Fruit fly (Drosophila melanogaster) whole organism, embryonic: ENCODE data around the gene CG7766.
A peak's percentile ranks its signal among the peaks of the same experiment; 100 is the strongest.

Source experiments
- ATbp ChIP-seq: fragments of 200-800 bp; sonication (Bioruptor generic); optimal IDR thresholded peaks from 2 replicates; lab custom pipeline; 2017; ENCODE audit warnings: missing biosample characterization, mild to moderate bottlenecking, missing genetic modification characterization, missing genetic modification reagents
- CG10321 ChIP-seq: fragments of 200-800 bp; sonication (Bioruptor generic); IDR thresholded peaks from 2 replicates; pipeline ENCODE4 v1.3.6; 2022; ENCODE audit warnings: missing biosample characterization, missing genetic modification characterization
- CG10462 ChIP-seq: fragments of 200-800 bp; sonication (Bioruptor generic); optimal IDR thresholded peaks from 2 replicates; lab custom pipeline; 2016; ENCODE audit warnings: missing biosample characterization, missing genetic modification characterization
- CG11560 ChIP-seq: fragments of 200-800 bp; sonication (Bioruptor generic); IDR thresholded peaks from 3 replicates; pipeline ENCODE4 v1.3.6; 2022; ENCODE audit warnings: missing biosample characterization, missing genetic modification characterization
- CG11723 ChIP-seq: fragments of 200-800 bp; sonication (Bioruptor generic); optimal IDR thresholded peaks from 2 replicates; lab custom pipeline; 2017; ENCODE audit warnings: missing biosample characterization, mild to moderate bottlenecking, missing genetic modification characterization
- CG12104 ChIP-seq: fragments of 200-800 bp; sonication (Bioruptor generic); optimal IDR thresholded peaks from 3 replicates; lab custom pipeline; 2016; ENCODE audit warnings: missing biosample characterization, missing genetic modification characterization
- CG12236 ChIP-seq: fragments of 200-800 bp; sonication (Bioruptor generic); optimal IDR thresholded peaks from 2 replicates; lab custom pipeline; 2016; ENCODE audit warnings: missing biosample characterization, missing genetic modification characterization
- CG13123 ChIP-seq: fragments of 200-800 bp; sonication (Bioruptor generic); optimal IDR thresholded peaks from 2 replicates; lab custom pipeline; 2016; ENCODE audit warnings: missing biosample characterization, missing genetic modification characterization
- CG14441 ChIP-seq: fragments of 200-800 bp; sonication (Bioruptor generic); IDR thresholded peaks from 2 replicates; pipeline ENCODE4 v1.3.6; 2022; ENCODE audit warnings: missing biosample characterization, missing genetic modification characterization
- CG14860 ChIP-seq: fragments of 200-800 bp; sonication (Bioruptor generic); IDR thresholded peaks from 3 replicates; pipeline ENCODE4 v1.3.6; 2022; ENCODE audit warnings: missing biosample characterization, missing genetic modification characterization; ENCODE audit not compliant: partially characterized antibody
- CG1647 ChIP-seq: fragments of 200-800 bp; sonication (Bioruptor generic); optimal IDR thresholded peaks from 3 replicates; lab custom pipeline; 2016; ENCODE audit warnings: missing biosample characterization, missing genetic modification characterization
- CG17328 ChIP-seq: fragments of 200-800 bp; sonication (Bioruptor generic); IDR thresholded peaks from 2 replicates; pipeline ENCODE4 v1.3.6; 2022; ENCODE audit warnings: missing biosample characterization, missing genetic modification characterization
- CG17385 ChIP-seq: fragments of 200-800 bp; sonication (Bioruptor generic); optimal IDR thresholded peaks from 3 replicates; lab custom pipeline; 2018; ENCODE audit warnings: missing biosample characterization, mild to moderate bottlenecking, missing genetic modification characterization
- CG17802 ChIP-seq: fragments of 200-800 bp; sonication (Bioruptor generic); optimal IDR thresholded peaks from 2 replicates; lab custom pipeline; 2018; ENCODE audit warnings: missing biosample characterization, mild to moderate bottlenecking, missing genetic modification characterization, moderate library complexity
- CG2678 ChIP-seq: fragments of 200-800 bp; sonication (Bioruptor generic); optimal IDR thresholded peaks from 3 replicates; lab custom pipeline; 2019; ENCODE audit warnings: missing biosample characterization, mild to moderate bottlenecking, missing genetic modification characterization, moderate library complexity
- CG3838 ChIP-seq: fragments of 200-800 bp; sonication (Bioruptor generic); optimal IDR thresholded peaks from 3 replicates; lab custom pipeline; 2016; ENCODE audit warnings: missing biosample characterization, missing genetic modification characterization
- CG3995 ChIP-seq: fragments of 200-800 bp; sonication (Bioruptor generic); optimal IDR thresholded peaks from 3 replicates; lab custom pipeline; 2016; ENCODE audit warnings: missing biosample characterization, missing genetic modification characterization
- CG4282 ChIP-seq: fragments of 200-800 bp; sonication (Bioruptor generic); optimal IDR thresholded peaks from 2 replicates; lab custom pipeline; 2016; ENCODE audit warnings: missing biosample characterization, missing genetic modification characterization
- CG4854 ChIP-seq: fragments of 200-800 bp; sonication (Bioruptor generic); optimal IDR thresholded peaks from 2 replicates; lab custom pipeline; 2016; ENCODE audit warnings: missing biosample characterization, missing genetic modification characterization, inconsistent platforms
- CG7357 ChIP-seq: fragments of 200-800 bp; sonication (Bioruptor generic); IDR thresholded peaks from 3 replicates; pipeline ENCODE4 v1.3.6; 2022; ENCODE audit warnings: missing biosample characterization, missing genetic modification characterization
- CG7556 ChIP-seq: fragments of 200-800 bp; sonication (Bioruptor generic); optimal IDR thresholded peaks from 2 replicates; lab custom pipeline; 2017; ENCODE audit warnings: missing biosample characterization, mild to moderate bottlenecking, missing genetic modification characterization
- CG7786 ChIP-seq: fragments of 200-800 bp; sonication (Bioruptor generic); optimal IDR thresholded peaks from 2 replicates; lab custom pipeline; 2016; ENCODE audit warnings: missing biosample characterization, missing genetic modification characterization
- CG8944 ChIP-seq: fragments of 200-800 bp; sonication (Bioruptor generic); optimal IDR thresholded peaks from 3 replicates; lab custom pipeline; 2016; ENCODE audit warnings: missing biosample characterization, missing genetic modification characterization
- Dad ChIP-seq: fragments of 200-800 bp; sonication (Bioruptor generic); optimal IDR thresholded peaks from 3 replicates; lab custom pipeline; 2016; ENCODE audit warnings: missing biosample characterization, missing genetic modification characterization
- E2f1 ChIP-seq: fragments of 200-800 bp; sonication (Bioruptor generic); IDR thresholded peaks from 2 replicates; pipeline ENCODE4 v1.3.6; 2022; ENCODE audit warnings: missing biosample characterization, missing genetic modification characterization
- Fer3 ChIP-seq: fragments of 200-800 bp; sonication (Bioruptor generic); optimal IDR thresholded peaks from 2 replicates; lab custom pipeline; 2018; ENCODE audit warnings: missing biosample characterization, mild to moderate bottlenecking, missing genetic modification characterization, moderate library complexity
- Hand ChIP-seq: fragments of 200-800 bp; sonication (Bioruptor generic); optimal IDR thresholded peaks from 2 replicates; lab custom pipeline; 2017; ENCODE audit warnings: mild to moderate bottlenecking, missing biosample characterization, missing genetic modification reagents, missing genetic modification characterization
- Hr51 ChIP-seq, 2 experiments: fragments of 200-800 bp; sonication (Bioruptor generic); optimal IDR thresholded peaks; 2 replicates in 1 of 2; 3 replicates in 1 of 2; lab custom pipeline; 2016 to 2018; ENCODE audit warnings: missing biosample characterization in 2 of 2, missing genetic modification characterization in 2 of 2, mild to moderate bottlenecking in 1 of 2, moderate library complexity in 1 of 2
- Hsf ChIP-seq: fragments of 200-800 bp; sonication (Bioruptor generic); optimal IDR thresholded peaks from 3 replicates; lab custom pipeline; 2016; ENCODE audit warnings: missing biosample characterization, missing genetic modification characterization
- MTF-1 ChIP-seq: fragments of 200-800 bp; sonication (Bioruptor generic); optimal IDR thresholded peaks from 2 replicates; lab custom pipeline; 2018; ENCODE audit warnings: missing biosample characterization, mild to moderate bottlenecking, missing genetic modification characterization, borderline replicate concordance
- Mrtf ChIP-seq: fragments of 200-800 bp; sonication (Bioruptor generic); IDR thresholded peaks from 3 replicates; pipeline ENCODE4 v1.3.6; 2022; ENCODE audit warnings: missing biosample characterization, missing genetic modification characterization
- Oli ChIP-seq: fragments of 200-800 bp; sonication (Bioruptor generic); optimal IDR thresholded peaks from 2 replicates; lab custom pipeline; 2018; ENCODE audit warnings: missing biosample characterization, mild to moderate bottlenecking, missing genetic modification characterization, moderate library complexity
- Pdp1 ChIP-seq, 2 experiments: fragments of 200-800 bp; sonication (Bioruptor generic); optimal IDR thresholded peaks; 3 replicates each; lab custom pipeline; 2016; ENCODE audit warnings: missing biosample characterization in 2 of 2, missing genetic modification characterization in 2 of 2, mild to moderate bottlenecking in 1 of 2, moderate library complexity in 1 of 2
- abd-A ChIP-seq: fragments of 200-800 bp; sonication (Bioruptor generic); optimal IDR thresholded peaks from 3 replicates; lab custom pipeline; 2019; ENCODE audit warnings: missing biosample characterization, mild to moderate bottlenecking, missing genetic modification characterization, moderate library complexity
- amos ChIP-seq: fragments of 200-800 bp; sonication (Bioruptor generic); IDR thresholded peaks from 2 replicates; pipeline ENCODE4 v1.3.6; 2022; ENCODE audit warnings: missing biosample characterization, missing genetic modification characterization; ENCODE audit not compliant: partially characterized antibody
- ase ChIP-seq: fragments of 200-800 bp; sonication (Bioruptor generic); IDR thresholded peaks from 3 replicates; pipeline ENCODE4 v1.3.6; 2022; ENCODE audit warnings: missing biosample characterization, missing genetic modification characterization
- ci ChIP-seq: fragments of 200-800 bp; sonication (Bioruptor generic); IDR thresholded peaks from 3 replicates; pipeline ENCODE4 v1.3.6; 2022; ENCODE audit warnings: missing biosample characterization, missing genetic modification characterization
- croc ChIP-seq: fragments of 200-800 bp; sonication (Bioruptor generic); conservative IDR thresholded peaks from 3 replicates; pipeline ENCODE4 v1.3.6; 2022; ENCODE audit warnings: missing biosample characterization, missing genetic modification characterization
- da ChIP-seq: fragments of 200-800 bp; sonication (Bioruptor generic); optimal IDR thresholded peaks from 2 replicates; lab custom pipeline; 2016; ENCODE audit warnings: missing biosample characterization, missing genetic modification characterization
- dati ChIP-seq: fragments of 200-800 bp; sonication (Bioruptor generic); IDR thresholded peaks from 2 replicates; pipeline ENCODE4 v1.3.6; 2022; ENCODE audit warnings: missing biosample characterization, missing genetic modification characterization
- fd96Cb ChIP-seq: fragments of 200-800 bp; sonication (Bioruptor generic); optimal IDR thresholded peaks from 2 replicates; lab custom pipeline; 2018; ENCODE audit warnings: missing biosample characterization, mild to moderate bottlenecking, missing genetic modification characterization, moderate library complexity
- her ChIP-seq: fragments of 200-800 bp; sonication (Bioruptor generic); optimal IDR thresholded peaks from 2 replicates; lab custom pipeline; 2016; ENCODE audit warnings: missing biosample characterization, missing genetic modification characterization
- hth ChIP-seq: fragments of >200 bp; optimal IDR thresholded peaks from 2 replicates; lab custom pipeline; 2017; ENCODE audit warnings: inconsistent platforms
- kay ChIP-seq: fragments of 200-800 bp; sonication (Bioruptor generic); optimal IDR thresholded peaks from 2 replicates; lab custom pipeline; 2016; ENCODE audit warnings: missing biosample characterization, missing genetic modification characterization
- mld ChIP-seq: fragments of 200-800 bp; sonication (Bioruptor generic); IDR thresholded peaks from 3 replicates; pipeline ENCODE4 v1.3.6; 2022; ENCODE audit warnings: missing biosample characterization, missing genetic modification characterization; ENCODE audit not compliant: partially characterized antibody
- rib ChIP-seq: fragments of 200-800 bp; sonication (Bioruptor generic); IDR thresholded peaks from 2 replicates; pipeline ENCODE4 v1.3.6; 2022; ENCODE audit warnings: missing biosample characterization, missing genetic modification characterization
- salm ChIP-seq: fragments of 200-800 bp; sonication (Bioruptor generic); optimal IDR thresholded peaks from 2 replicates; lab custom pipeline; 2018; ENCODE audit warnings: missing biosample characterization, mild to moderate bottlenecking, missing genetic modification characterization
- tin ChIP-seq: fragments of 200-800 bp; sonication (Bioruptor generic); optimal IDR thresholded peaks from 3 replicates; lab custom pipeline; 2016; ENCODE audit warnings: missing biosample characterization, missing genetic modification characterization
- tna ChIP-seq: fragments of 200-800 bp; sonication (Bioruptor generic); IDR thresholded peaks from 2 replicates; pipeline ENCODE4 v1.3.6; 2022; ENCODE audit warnings: missing biosample characterization, missing genetic modification characterization; ENCODE audit not compliant: partially characterized antibody
- yki ChIP-seq: fragments of >200 bp; optimal IDR thresholded peaks from 3 replicates; lab custom pipeline; 2018

CG7766 gene

DNA sequence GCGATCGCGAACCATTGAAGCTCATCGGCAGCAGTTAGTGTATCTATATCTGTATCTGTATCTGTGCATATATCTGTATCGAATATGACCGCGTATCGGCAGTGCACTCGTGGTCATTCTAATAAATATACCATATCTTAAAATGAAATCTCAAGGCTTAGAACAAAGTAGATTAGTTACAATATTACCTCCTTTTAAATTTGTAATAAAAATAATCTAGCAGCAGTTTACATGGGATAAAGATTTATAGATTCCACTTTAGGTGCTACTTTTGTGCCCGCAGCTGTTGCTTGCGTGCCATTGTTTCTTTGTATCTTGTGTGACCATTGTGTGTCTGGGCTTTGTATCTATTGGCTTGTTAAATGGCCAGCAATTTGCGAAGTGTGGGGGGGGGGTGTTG is 43.5 kb downstream of the CG7766 start (continued):
- TF ChIP-seq CG7556 (peak; percentile 66), CG12236 (GFP tag; lab: Kevin White, UChicago) (peak; percentile 34), hth (lab: Kevin White, UChicago) (no peak), CG13123 (GFP tag; lab: Kevin White, UChicago) (peak; percentile 11), CG4282 (GFP tag; lab: Kevin White, UChicago) (no peak), her (GFP tag; lab: Kevin White, UChicago) (no peak), CG7357 (GFP tag; lab: Robert Waterston, UW) (0 out of 3 replicates have a peak, but pooled peaks have one; percentile 41), CG14860 (GFP tag; lab: Robert Waterston, UW) (no peak), amos (no peak), CG14441 (GFP tag; lab: Robert Waterston, UW) (peak; percentile 75), Hand (GFP tag; lab: Kevin White, UChicago) (no peak), mld (GFP tag; lab: Robert Waterston, UW) (no peak), CG3995 (GFP tag; lab: Kevin White, UChicago) (peak; percentile 23), yki (lab: Kevin White, UChicago) (no peak), CG11723 (GFP tag; lab: Kevin White, UChicago) (peak; percentile 42), Dad (GFP tag; lab: Kevin White, UChicago) (no peak), CG17802 (tag; lab: Kevin White, UChicago) (peak; percentile 46), MTF-1 (GFP tag; lab: Kevin White, UChicago) (peak; percentile 22), Oli (tag; lab: Kevin White, UChicago) (peak; percentile 85), ci (GFP tag; lab: Robert Waterston, UW) (peak; percentile 87), Hr51 (GFP tag; optimal IDR thresholded peaks at IDR 0.05; lab: Kevin White, UChicago) (peak; percentile 11 to 89), CG8944 (GFP tag; lab: Kevin White, UChicago) (peak; percentile 22), rib (GFP tag; lab: Robert Waterston, UW) (no peak), Mrtf (peak; percentile 53; the same call in 1 of the 3 replicates), CG11560 (tag; lab: Robert Waterston, UW) (no peak), CG17385 (GFP tag; lab: Kevin White, UChicago) (peak; percentile 80), Pdp1 (GFP tag; optimal IDR thresholded peaks at IDR 0.05; lab: Kevin White, UChicago) (peak; percentile 41 to 42), E2f1 (GFP tag; lab: Robert Waterston, UW) (peak; percentile 70), CG3838 (GFP tag; lab: Kevin White, UChicago) (no peak), fd96Cb (peak; percentile 80), croc (GFP tag; lab: Robert Waterston, UW) (peak; percentile 15; the same call in 1 of the 3 replicates), CG10462 (no peak), CG7786 (GFP tag; lab: Kevin White, UChicago) (peak; percentile 23), abd-A (tag; lab: Kevin White, UChicago) (no peak), CG10321 (GFP tag; lab: Robert Waterston, UW) (no peak), dati (no peak), CG4854 (GFP tag; lab: Kevin White, UChicago) (no peak), kay (GFP tag; lab: Kevin White, UChicago) (no peak), salm (tag; lab: Kevin White, UChicago) (peak; percentile 78), CG2678 (tag; lab: Kevin White, UChicago) (peak; percentile 87), da (GFP tag; lab: Kevin White, UChicago) (no peak), tna (GFP tag; lab: Robert Waterston, UW) (no peak), tin (GFP tag; lab: Kevin White, UChicago) (peak; percentile 52), ATbp (GFP tag; lab: Kevin White, UChicago) (peak; percentile 74), Hsf (peak; percentile 55), ase (GFP tag; lab: Robert Waterston, UW) (peak; percentile 72; the same call in 2 of the 3 replicates), Fer3 (tag; lab: Kevin White, UChicago) (peak; percentile 77), CG1647 (GFP tag; lab: Kevin White, UChicago) (peak; percentile 43), CG12104 (GFP tag; lab: Kevin White, UChicago) (peak; percentile 54), CG17328 (GFP tag; lab: Robert Waterston, UW) (peak; percentile 81)
